Fruit fly (Drosophila melanogaster): Measurements from ENCODE around the gene Pex19.

The Pex19 gene

DNA sequence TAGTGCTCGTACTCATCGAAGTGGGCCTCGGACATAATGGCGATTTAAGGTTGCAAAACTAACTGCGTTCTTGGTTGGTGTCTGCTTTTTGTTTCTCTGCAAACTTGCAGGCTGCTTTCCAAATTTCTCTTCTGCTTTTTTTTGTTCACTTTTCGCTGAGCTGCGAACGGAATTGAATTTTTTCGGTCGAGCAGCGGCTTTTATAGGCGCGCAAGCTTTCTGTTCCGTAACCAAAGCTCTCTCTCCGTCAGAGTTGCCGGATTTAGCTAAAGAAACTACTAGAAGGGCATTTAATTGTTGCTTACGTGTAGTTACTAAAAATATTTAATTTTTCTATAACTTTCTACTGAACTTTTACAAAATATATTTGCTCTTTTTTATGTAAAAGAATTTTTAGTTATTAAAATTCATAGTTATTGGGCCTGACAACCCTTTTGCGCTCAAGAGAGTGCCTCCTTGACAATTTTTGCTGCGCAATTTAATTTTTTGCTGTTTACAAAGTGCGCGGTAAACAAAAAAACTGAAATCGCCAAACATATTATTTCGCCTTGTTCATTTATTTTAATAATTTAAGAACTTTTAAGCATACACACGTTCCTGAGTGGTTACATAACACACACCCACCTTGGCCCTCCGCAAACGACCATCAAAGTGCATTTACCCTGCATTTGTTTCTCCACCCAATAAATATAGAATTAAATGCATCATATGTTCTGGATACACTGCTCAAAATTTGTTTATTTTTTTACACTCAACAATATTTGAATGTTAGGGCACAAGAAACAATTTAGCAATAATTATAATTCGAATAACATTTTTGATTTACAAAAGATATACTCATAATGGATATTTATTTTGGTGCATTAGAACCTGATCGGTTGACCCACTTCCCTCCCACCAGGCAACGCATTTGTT is 45.4 kb upstream of the Pex19 start, which contains the start of gene CG6770 (continued):
- TF ChIP-seq CG12744 (GFP tag; optimal IDR thresholded peaks at IDR 0.05) (peak; percentile 43), CG12942 (GFP tag; optimal IDR thresholded peaks at IDR 0.05) (peak; percentile 33), Blimp-1 (GFP tag; optimal IDR thresholded peaks at IDR 0.05) (peak; percentile 57), sc (optimal IDR thresholded peaks at IDR 0.05) (no peak), sc (GFP tag; optimal IDR thresholded peaks at IDR 0.05) (peak; percentile 44), dati (GFP tag; IDR thresholded peaks at IDR 0.05) (0 out of 2 replicates have a peak, but pooled peaks have one; percentile 29), exex (tag; optimal IDR thresholded peaks at IDR 0.05) (peak; percentile 67), Neu2 (GFP tag; optimal IDR thresholded peaks at IDR 0.05; ENCODE audit: borderline replicate concordance) (no peak), gfzf (GFP tag; optimal IDR thresholded peaks at IDR 0.05) (no peak), Spps (tag; optimal IDR thresholded peaks at IDR 0.05) (peak; percentile 49), Xbp1 (GFP tag; optimal IDR thresholded peaks at IDR 0.05) (peak; percentile 71), Adf1 (GFP tag; IDR thresholded peaks at IDR 0.05) (peak; percentile 62), CG3407 (GFP tag; optimal IDR thresholded peaks at IDR 0.05) (peak; percentile 55), CG14667 (GFP tag; IDR thresholded peaks at IDR 0.05) (peak; percentile 60; the same call in 1 of the 2 replicates), Dip2 (GFP tag; IDR thresholded peaks at IDR 0.05) (no peak), CG6813 (GFP tag; optimal IDR thresholded peaks at IDR 0.05) (peak; percentile 88), psq (GFP tag; optimal IDR thresholded peaks at IDR 0.05) (no peak), Oli (tag; optimal IDR thresholded peaks at IDR 0.05) (peak; percentile 77), CG32772 (GFP tag; IDR thresholded peaks at IDR 0.05) (peak; percentile 72), CG3163 (GFP tag; optimal IDR thresholded peaks at IDR 0.05) (peak; percentile 16), ash1 (GFP tag; optimal IDR thresholded peaks at IDR 0.05) (peak; percentile 17), pum (GFP tag; optimal IDR thresholded peaks at IDR 0.05) (no peak), chinmo (GFP tag; IDR thresholded peaks at IDR 0.05; ENCODE audit: partially characterized antibody) (0 out of 4 replicates have a peak, but pooled peaks have one; percentile 66), Taf1 (GFP tag; IDR thresholded peaks at IDR 0.05) (peak; percentile 70), maf-S (GFP tag; optimal IDR thresholded peaks at IDR 0.05) (peak; percentile 13), HLH3B (GFP tag; IDR thresholded peaks at IDR 0.05) (peak; percentile 81), ato (GFP tag; IDR thresholded peaks at IDR 0.05; ENCODE audit: partially characterized antibody) (no peak), CG7372 (GFP tag; IDR thresholded peaks at IDR 0.05) (peak; percentile 67; the same call in 1 of the 2 replicates), HmgZ (tag; optimal IDR thresholded peaks at IDR 0.05) (peak; percentile 90), her (GFP tag; optimal IDR thresholded peaks at IDR 0.05) (peak; percentile 64), CG17829 (tag; optimal IDR thresholded peaks at IDR 0.05) (peak; percentile 70), caup (GFP tag; optimal IDR thresholded peaks at IDR 0.05; ENCODE audit: severe bottlenecking) (peak; percentile 91), gsb-n (tag; optimal IDR thresholded peaks at IDR 0.05) (peak; percentile 45), Doc2 (GFP tag; IDR thresholded peaks at IDR 0.05) (no peak), CG9437 (GFP tag; optimal IDR thresholded peaks at IDR 0.05) (peak; percentile 77), CG7987 (GFP tag; optimal IDR thresholded peaks at IDR 0.05) (peak; percentile 42), CG30020 (tag; optimal IDR thresholded peaks at IDR 0.05) (peak; percentile 20), CG13287 (GFP tag; IDR thresholded peaks at IDR 0.05; ENCODE audit: partially characterized antibody) (peak; percentile 28; the same call in 1 of the 2 replicates), lov (optimal IDR thresholded peaks at IDR 0.05) (no peak), lov (GFP tag; IDR thresholded peaks at IDR 0.05) (peak; percentile 42; the same call in 1 of the 3 replicates), D19A (tag; optimal IDR thresholded peaks at IDR 0.05) (peak; percentile 74), Bgb (GFP tag; IDR thresholded peaks at IDR 0.05; ENCODE audit: partially characterized antibody) (peak; percentile 68; the same call in 1 of the 2 replicates), CG11560 (tag; IDR thresholded peaks at IDR 0.05) (no peak; the same call in 2 of the 3 replicates), sr (GFP tag; IDR thresholded peaks at IDR 0.05) (0 out of 3 replicates have a peak, but pooled peaks have one; percentile 21), disco-r (GFP tag; optimal IDR thresholded peaks at IDR 0.05) (no peak), CG2199 (GFP tag; IDR thresholded peaks at IDR 0.05) (no peak), Hr3 (GFP tag; optimal IDR thresholded peaks at IDR 0.05) (peak; percentile 39), CG9876 (GFP tag; optimal IDR thresholded peaks at IDR 0.05) (peak; percentile 21)

All from whole organism, embryonic.